Fruit fly (Drosophila melanogaster) whole organism: ENCODE measurements around the gene CG15602.
"Not testable (repeated sequence)": the region's sequence is repeated elsewhere in the genome, so short reads cannot be mapped to it uniquely, and the experiment has no call there.

ENCODE experiments used
- CG8478 ChIP-seq: fragments of >200 bp; optimal IDR thresholded peaks from 2 replicates; lab custom pipeline; 2018; ENCODE audit warnings: inconsistent platforms
- Dll ChIP-seq: fragments of >200 bp; optimal IDR thresholded peaks from 2 replicates; lab custom pipeline; 2017
- EcR ChIP-seq, 2 experiments: fragments of >200 bp; optimal IDR thresholded peaks; 2 replicates each; lab custom pipeline; 2017; ENCODE audit warnings: missing biosample characterization in 2 of 2, missing genetic modification characterization in 2 of 2, missing genetic modification reagents in 2 of 2
- pan ChIP-seq: fragments of >200 bp; optimal IDR thresholded peaks from 2 replicates; lab custom pipeline; 2017
- psq ChIP-seq: fragments of >200 bp; optimal IDR thresholded peaks from 2 replicates; lab custom pipeline; 2017
- usp ChIP-seq: fragments of >200 bp; optimal IDR thresholded peaks from 2 replicates; lab custom pipeline; 2017; ENCODE audit warnings: missing biosample characterization, missing genetic modification characterization, mixed read lengths

Gene CG15602

dm6 chrX:15778846-15779245 lies 20.4 kb upstream of the CG15602 start, which contains the start of gene CG43673:
Gene CG43673, plus strand, starts transcription at chrX:15779146.
- TF ChIP-seq psq (lab: Kevin White, UChicago) (no peak), Dll (no peak), usp (GFP tag; lab: Kevin White, UChicago) (no peak), CG8478 (lab: Kevin White, UChicago) (no peak), pan (no peak), EcR (GFP tag; optimal IDR thresholded peaks at IDR 0.05; lab: Kevin White, UChicago) (no peak)

dm6 chrX:15783610-15784009 lies 15.6 kb upstream of the CG15602 start, which contains the start of gene Efhc1.1:
Gene Efhc1.1, minus strand, starts transcription at chrX:15783710.
- TF ChIP-seq psq (lab: Kevin White, UChicago) (no peak), usp (GFP tag; lab: Kevin White, UChicago) (no peak), pan (no peak), EcR (GFP tag; optimal IDR thresholded peaks at IDR 0.05; lab: Kevin White, UChicago) (no peak), CG8478 (lab: Kevin White, UChicago) (no peak), Dll (no peak)

- no peak for TF ChIP-seq usp (GFP tag; lab: Kevin White, UChicago)
- no peak for TF ChIP-seq pan
- no peak for TF ChIP-seq psq (lab: Kevin White, UChicago)
Observed at dm6 chrX:15785429-15786239, 13.6 kb upstream of the CG15602 start, which contains the start of the genes Paf-AHalpha and mRpS30. Gene Paf-AHalpha, minus strand, starts transcription at chrX:15785583. Gene mRpS30, plus strand, starts transcription at chrX:15786047.

- TF ChIP-seq Dll (no peak), usp (GFP tag; lab: Kevin White, UChicago) (no peak), EcR (GFP tag; optimal IDR thresholded peaks at IDR 0.05; lab: Kevin White, UChicago) (no peak), psq (lab: Kevin White, UChicago) (no peak), pan (no peak), CG8478 (lab: Kevin White, UChicago) (no peak)
Observed at dm6 chrX:15786242-15786641, 13.0 kb upstream of the CG15602 start.

- TF ChIP-seq EcR (GFP tag; optimal IDR thresholded peaks at IDR 0.05; lab: Kevin White, UChicago) (no peak), CG8478 (lab: Kevin White, UChicago) (no peak), pan (no peak), psq (lab: Kevin White, UChicago) (no peak), Dll (no peak), usp (GFP tag; lab: Kevin White, UChicago) (no peak)
Observed at dm6 chrX:15788235-15789187, 10.7 kb upstream of the CG15602 start, which contains the start of gene Rhp. Gene Rhp, plus strand, starts transcription at chrX:15788897.

- TF ChIP-seq psq (lab: Kevin White, UChicago); pan; usp (GFP tag; lab: Kevin White, UChicago): not testable (repeated sequence)
Observed at dm6 chrX:15795951-15796443, 3.2 kb upstream of the CG15602 start, which contains the start of gene sordd1. Gene sordd1, minus strand, starts transcription at chrX:15796028.

dm6 chrX:15802880-15803650 lies 3.8 kb downstream of the CG15602 start:
- TF ChIP-seq usp (GFP tag; lab: Kevin White, UChicago) (no peak), psq (lab: Kevin White, UChicago) (no peak), Dll (no peak), CG8478 (lab: Kevin White, UChicago) (no peak), EcR (GFP tag; optimal IDR thresholded peaks at IDR 0.05; lab: Kevin White, UChicago) (no peak), pan (no peak)

dm6 chrX:15803764-15804563 lies 4.7 kb downstream of the CG15602 start, which contains the start of the genes PGRP-LE and sd:
Gene PGRP-LE, minus strand, starts transcription at chrX:15803880.
Gene sd, plus strand, starts transcription at chrX:15804370.
- TF ChIP-seq Dll (no peak), pan (no peak), CG8478 (lab: Kevin White, UChicago) (no peak), usp (GFP tag; lab: Kevin White, UChicago) (no peak), EcR (GFP tag; optimal IDR thresholded peaks at IDR 0.05; lab: Kevin White, UChicago) (no peak), psq (lab: Kevin White, UChicago) (no peak)

dm6 chrX:15804790-15805189 lies 5.6 kb downstream of the CG15602 start:
- TF ChIP-seq CG8478 (lab: Kevin White, UChicago), result no peak
- no peak for TF ChIP-seq Dll
- no peak for TF ChIP-seq pan
- no peak for TF ChIP-seq psq (lab: Kevin White, UChicago)
- TF ChIP-seq EcR (GFP tag; optimal IDR thresholded peaks at IDR 0.05; lab: Kevin White, UChicago), result no peak

dm6 chrX:15805523-15805922 lies 6.3 kb downstream of the CG15602 start:
- TF ChIP-seq pan, result no peak
- no peak for TF ChIP-seq EcR (GFP tag; optimal IDR thresholded peaks at IDR 0.05; lab: Kevin White, UChicago)
- TF ChIP-seq CG8478 (lab: Kevin White, UChicago), result no peak
- TF ChIP-seq psq (lab: Kevin White, UChicago), result no peak
- TF ChIP-seq usp (GFP tag; lab: Kevin White, UChicago), result no peak
- no peak for TF ChIP-seq Dll
